Fruit fly (Drosophila melanogaster): ENCODE results near the gene Uch-L5.

- TF ChIP-seq Hr39 (GFP tag; optimal IDR thresholded peaks at IDR 0.05): no peak
- TF ChIP-seq CG8319 (GFP tag; optimal IDR thresholded peaks at IDR 0.05): no peak
Measured at dm6 chr3L:9465652-9466244, 11.0 kb downstream of the Uch-L5 start.

All from whole organism, prepupa.